Worm (Caenorhabditis elegans): ENCODE results near the gene abhd-5.1.

Gene abhd-5.1

DNA sequence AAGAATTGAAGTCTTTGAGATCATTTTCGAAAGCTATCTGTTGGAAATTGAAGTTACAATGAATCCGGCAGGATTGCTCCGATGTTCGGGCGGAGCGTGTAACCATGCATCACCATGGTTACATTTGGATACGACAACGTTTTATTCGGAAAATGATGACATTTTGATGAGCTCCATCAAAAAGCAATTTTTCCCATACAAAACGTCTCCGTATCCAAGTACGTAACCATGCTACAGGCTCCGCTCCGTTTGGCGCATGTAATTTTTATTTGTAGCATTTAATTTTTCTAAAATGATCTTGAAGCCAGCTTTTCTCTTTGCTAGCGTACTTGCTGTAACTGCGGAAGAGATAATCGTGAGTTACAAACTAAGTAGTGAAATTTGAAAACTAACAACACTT is 4.9 kb upstream of the abhd-5.1 start, which contains the start of the genes cwp-2 and cwp-3:
TSS of gene cwp-2 (minus strand) at position 101 of the 400 bp plus-strand sequence.
TSS of gene cwp-3 (plus strand) at position 293 of the 400 bp plus-strand sequence.
- no peak for TF ChIP-seq ces-1 (GFP tag; optimal IDR thresholded peaks at IDR 0.05)

DNA sequence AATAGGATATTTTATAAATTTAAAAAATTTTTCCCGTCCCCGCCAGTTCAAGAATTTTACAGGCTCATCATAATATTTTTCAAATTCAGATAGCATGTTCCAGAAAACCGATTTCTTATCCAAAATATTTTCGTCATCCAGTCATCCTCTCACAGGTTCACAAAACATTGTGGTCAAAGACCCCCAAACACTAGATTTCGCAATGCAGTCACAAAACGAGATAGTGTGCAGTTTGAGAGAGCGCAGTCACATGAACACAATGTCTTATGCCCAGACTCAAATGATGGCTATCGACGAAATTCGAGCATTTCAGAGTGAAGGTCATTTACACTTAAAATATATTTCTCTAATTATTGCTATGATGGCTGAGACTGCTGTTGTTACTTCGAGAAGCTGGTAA is 2.9 kb upstream of the abhd-5.1 start, which contains the start of gene abhd-5.2:
TSS of gene abhd-5.2 (plus strand) at position 95 of the 400 bp plus-strand sequence.
- no peak for TF ChIP-seq nhr-237 (tag; optimal IDR thresholded peaks at IDR 0.05)
- peak; percentile 37 for TF ChIP-seq ces-1 (GFP tag; optimal IDR thresholded peaks at IDR 0.05)

DNA sequence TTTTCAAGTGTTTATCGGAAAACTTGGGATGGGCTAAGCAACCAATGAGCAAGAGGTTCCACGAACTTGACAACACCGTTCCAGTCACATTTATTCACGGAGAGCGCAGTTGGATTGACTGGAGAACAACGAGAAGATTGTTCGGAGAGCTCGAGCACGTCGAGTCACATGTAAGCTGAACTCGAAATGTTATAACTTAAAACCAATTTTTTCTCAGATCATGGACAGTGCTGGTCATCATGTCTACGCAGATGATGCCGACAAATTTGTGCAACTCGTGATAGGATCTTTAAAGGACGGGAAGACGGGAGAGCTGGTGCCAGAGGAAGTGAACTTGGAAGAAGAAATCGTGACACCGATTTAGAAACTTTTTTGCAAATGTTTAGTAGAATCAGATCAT is 946 bp upstream of the abhd-5.1 start:
- TF ChIP-seq blmp-1 (tag; optimal IDR thresholded peaks at IDR 0.05) (no peak), nhr-12 (tag; optimal IDR thresholded peaks at IDR 0.05) (no peak)

DNA sequence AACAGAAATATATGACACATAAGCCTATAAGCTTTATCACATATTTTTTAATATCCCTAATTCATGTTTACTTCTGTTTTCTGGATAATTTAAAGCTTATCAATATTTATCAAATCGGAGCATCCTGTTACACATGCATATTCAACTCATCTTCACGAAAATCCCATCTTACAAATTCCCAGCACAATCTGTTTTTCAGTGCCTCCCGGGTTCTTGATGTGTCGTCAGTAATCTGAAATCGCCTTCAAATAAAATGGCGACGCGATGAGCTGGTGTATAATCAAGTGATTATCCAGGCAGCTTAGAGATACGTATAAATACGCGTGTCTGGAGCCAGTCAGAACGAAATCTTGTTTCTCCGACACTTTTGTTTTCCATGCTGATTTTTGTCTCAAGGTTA is 3.0 kb downstream of the abhd-5.1 start:
- TF ChIP-seq unc-120 (tag; optimal IDR thresholded peaks at IDR 0.05; ENCODE audit: poor library complexity, severe bottlenecking) (no peak), drap-1 (GFP tag; optimal IDR thresholded peaks at IDR 0.05) (no peak), ham-2 (GFP tag; optimal IDR thresholded peaks at IDR 0.05) (no peak)

DNA sequence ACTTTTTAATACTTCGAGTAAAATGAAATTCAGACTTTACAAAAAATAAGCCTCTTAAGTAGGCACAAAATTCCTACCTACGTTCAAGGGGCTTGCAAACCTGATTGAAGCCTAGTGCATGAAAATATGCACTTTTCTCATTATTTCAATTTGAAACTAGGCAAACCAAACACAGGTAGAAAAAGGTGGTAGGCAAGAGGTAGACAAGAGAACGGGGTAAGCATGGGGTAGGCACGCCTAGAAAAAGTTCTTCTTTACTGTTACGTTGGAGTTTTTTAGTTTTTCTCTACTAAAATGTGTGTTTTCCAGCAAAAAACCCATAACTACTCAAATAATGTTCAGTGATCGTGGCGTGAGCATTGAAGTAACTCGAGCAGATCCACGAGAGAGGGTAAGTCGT is 3.7 kb downstream of the abhd-5.1 start, which contains the start of gene nex-4:
TSS of gene nex-4 (plus strand) at position 301 of the 400 bp plus-strand sequence.
- no peak for TF ChIP-seq lin-32 (GFP tag; optimal IDR thresholded peaks at IDR 0.05)
- TF ChIP-seq sptf-1 (tag; optimal IDR thresholded peaks at IDR 0.05) = no peak
- TF ChIP-seq nhr-28 (tag; optimal IDR thresholded peaks at IDR 0.05) = no peak
- no peak for TF ChIP-seq lsy-2 (tag; optimal IDR thresholded peaks at IDR 0.05)
- no peak for TF ChIP-seq zip-8 (tag; optimal IDR thresholded peaks at IDR 0.05)
- no peak for TF ChIP-seq unc-120 (tag; optimal IDR thresholded peaks at IDR 0.05; ENCODE audit: poor library complexity, severe bottlenecking)
- no peak for TF ChIP-seq ham-2 (GFP tag; optimal IDR thresholded peaks at IDR 0.05)
- no peak for TF ChIP-seq sem-2 (GFP tag; optimal IDR thresholded peaks at IDR 0.05)
- TF ChIP-seq elt-3 (tag; optimal IDR thresholded peaks at IDR 0.05) = no peak
- TF ChIP-seq mls-2 (tag; optimal IDR thresholded peaks at IDR 0.05) = no peak
- TF ChIP-seq ceh-43 (GFP tag; optimal IDR thresholded peaks at IDR 0.05) = no peak
- no peak for TF ChIP-seq unc-39 (tag; optimal IDR thresholded peaks at IDR 0.05)
- TF ChIP-seq nhr-2 (tag; optimal IDR thresholded peaks at IDR 0.05) = no peak
- no peak for TF ChIP-seq ceh-83 (GFP tag; optimal IDR thresholded peaks at IDR 0.05)
- no peak for TF ChIP-seq lin-13 (tag; optimal IDR thresholded peaks at IDR 0.05)
- TF ChIP-seq pha-4 (tag; optimal IDR thresholded peaks at IDR 0.05) = no peak
- no peak for TF ChIP-seq cnd-1 (tag; optimal IDR thresholded peaks at IDR 0.05)
- no peak for TF ChIP-seq hlh-1 (tag; optimal IDR thresholded peaks at IDR 0.05)
- no peak for TF ChIP-seq elt-1 (tag; optimal IDR thresholded peaks at IDR 0.05; ENCODE audit: borderline replicate concordance, insufficient read depth)

DNA sequence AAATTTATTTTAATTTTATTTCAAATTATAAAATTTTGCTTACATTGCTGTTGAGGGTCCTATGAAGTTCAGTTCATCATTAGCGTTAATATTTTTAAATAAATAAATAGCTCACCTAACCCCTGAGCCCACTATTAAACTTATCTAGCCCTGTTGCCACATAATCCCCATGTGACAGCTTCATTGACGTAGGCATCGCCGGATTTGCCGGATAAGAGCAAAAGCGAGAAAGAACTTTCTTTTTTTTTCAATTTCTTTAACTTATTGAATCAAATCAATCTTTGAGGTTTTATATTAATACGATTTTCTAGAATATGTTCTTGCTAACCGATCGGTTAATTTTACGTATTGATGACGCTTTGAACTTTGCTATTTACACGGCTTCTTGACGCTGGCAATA is 4.5 kb downstream of the abhd-5.1 start:
- TF ChIP-seq tbx-8 (GFP tag; optimal IDR thresholded peaks at IDR 0.05) (no peak), ceh-39 (tag; optimal IDR thresholded peaks at IDR 0.05) (no peak), nhr-12 (tag; optimal IDR thresholded peaks at IDR 0.05) (no peak), blmp-1 (tag; optimal IDR thresholded peaks at IDR 0.05) (no peak), zip-8 (tag; optimal IDR thresholded peaks at IDR 0.05) (no peak), ceh-43 (GFP tag; optimal IDR thresholded peaks at IDR 0.05) (no peak), bed-3 (GFP tag; optimal IDR thresholded peaks at IDR 0.05) (no peak)

DNA sequence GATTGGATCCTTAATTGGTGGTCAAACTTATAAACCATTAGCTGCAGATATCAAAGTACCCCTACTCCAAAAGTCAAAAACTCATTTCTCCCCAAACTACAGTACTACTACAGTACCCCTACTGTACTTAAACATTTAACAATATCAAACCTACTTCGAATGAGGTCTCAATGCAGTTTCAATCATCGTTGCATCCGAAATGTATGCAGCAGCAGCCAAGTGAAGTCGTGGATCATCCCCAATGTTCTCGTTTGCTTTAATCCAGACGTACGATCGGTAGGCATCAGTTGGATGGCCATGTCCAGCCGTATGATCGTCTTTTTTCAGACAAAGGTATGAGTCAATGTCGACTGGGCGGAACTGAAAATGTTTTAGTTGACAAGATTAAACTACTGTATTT is 10.1 kb downstream of the abhd-5.1 start:
- TF ChIP-seq ceh-43 (GFP tag; optimal IDR thresholded peaks at IDR 0.05) (no peak), sptf-1 (tag; optimal IDR thresholded peaks at IDR 0.05) (no peak), snpc-4 (tag; optimal IDR thresholded peaks at IDR 0.05) (no peak), nhr-12 (tag; optimal IDR thresholded peaks at IDR 0.05) (no peak), blmp-1 (tag; optimal IDR thresholded peaks at IDR 0.05) (no peak), mls-2 (tag; optimal IDR thresholded peaks at IDR 0.05) (no peak), ceh-83 (GFP tag; optimal IDR thresholded peaks at IDR 0.05) (no peak), bed-3 (GFP tag; optimal IDR thresholded peaks at IDR 0.05) (no peak), unc-39 (tag; optimal IDR thresholded peaks at IDR 0.05) (no peak), elt-1 (tag; optimal IDR thresholded peaks at IDR 0.05; ENCODE audit: borderline replicate concordance, insufficient read depth) (no peak), nhr-237 (tag; optimal IDR thresholded peaks at IDR 0.05) (no peak), unc-120 (tag; optimal IDR thresholded peaks at IDR 0.05; ENCODE audit: poor library complexity, severe bottlenecking) (no peak), nhr-76 (tag; optimal IDR thresholded peaks at IDR 0.05) (no peak), mep-1 (tag; optimal IDR thresholded peaks at IDR 0.05) (no peak), sem-2 (GFP tag; optimal IDR thresholded peaks at IDR 0.05) (no peak), nhr-2 (tag; optimal IDR thresholded peaks at IDR 0.05) (no peak)
